Fruit fly (Drosophila melanogaster): ENCODE results near the gene CG5167.

Gene CG5167

DNA sequence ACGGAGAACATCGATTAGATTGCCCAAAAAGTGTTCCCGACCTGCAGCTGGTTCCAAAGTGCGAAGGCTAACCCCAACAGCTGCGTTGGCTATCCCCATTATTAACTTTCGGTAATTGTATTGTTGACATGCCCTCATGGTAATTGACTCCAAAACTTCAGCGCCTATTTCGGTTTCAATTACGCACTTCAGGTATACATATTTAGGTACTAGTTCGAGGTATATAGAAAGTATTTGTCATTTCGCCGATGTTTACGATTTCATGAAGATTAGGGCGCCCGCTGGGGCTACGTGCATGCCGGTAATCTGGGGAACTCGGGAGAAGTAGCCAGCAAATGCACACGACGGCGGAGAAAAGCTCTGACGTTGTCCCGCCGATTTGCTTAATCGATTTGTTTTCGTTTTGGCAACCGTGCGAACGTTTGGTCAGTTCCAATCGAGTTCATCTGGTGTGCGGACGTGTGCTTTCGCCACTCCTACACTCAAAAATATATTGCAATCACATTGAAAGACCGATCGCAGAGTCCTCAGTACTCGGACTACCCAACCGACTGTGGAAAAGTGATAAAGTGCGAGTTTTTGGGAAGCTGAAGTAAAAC lies 34.8 kb downstream of the CG5167 start:
- TF ChIP-seq ovo (GFP tag; optimal IDR thresholded peaks at IDR 0.05): no peak
- TF ChIP-seq CG7101 (tag; optimal IDR thresholded peaks at IDR 0.05): peak; percentile 45
- TF ChIP-seq CG14711 (tag; optimal IDR thresholded peaks at IDR 0.05): no peak
- no peak for TF ChIP-seq CG5204 (GFP tag; optimal IDR thresholded peaks at IDR 0.05)
- peak; percentile 29 for TF ChIP-seq bab1 (GFP tag; optimal IDR thresholded peaks at IDR 0.05)
- TF ChIP-seq CG1620 (GFP tag; optimal IDR thresholded peaks at IDR 0.05): no peak
- TF ChIP-seq pad (GFP tag; optimal IDR thresholded peaks at IDR 0.05): peak; percentile 6
- no peak for TF ChIP-seq CG11617 (GFP tag; optimal IDR thresholded peaks at IDR 0.05)
- no peak for TF ChIP-seq Hr96 (GFP tag; optimal IDR thresholded peaks at IDR 0.05)
- no peak for TF ChIP-seq CG7045 (GFP tag; optimal IDR thresholded peaks at IDR 0.05)
- TF ChIP-seq cic (GFP tag; optimal IDR thresholded peaks at IDR 0.05): peak; percentile 58
- no peak for TF ChIP-seq toe (GFP tag; optimal IDR thresholded peaks at IDR 0.05)
- no peak for TF ChIP-seq Clk (GFP tag; optimal IDR thresholded peaks at IDR 0.05)
- peak; percentile 79 for TF ChIP-seq CG12768 (GFP tag; optimal IDR thresholded peaks at IDR 0.05)
- TF ChIP-seq CG33017 (tag; optimal IDR thresholded peaks at IDR 0.05): peak; percentile 38
- TF ChIP-seq cnc (optimal IDR thresholded peaks at IDR 0.05): no peak
- TF ChIP-seq Mnt (GFP tag; optimal IDR thresholded peaks at IDR 0.05): peak; percentile 64
- peak; percentile 53 for TF ChIP-seq kay (GFP tag; ENCODE audit: borderline replicate concordance)
- no peak for TF ChIP-seq Crg-1 (GFP tag; optimal IDR thresholded peaks at IDR 0.05)
- TF ChIP-seq tj (GFP tag; optimal IDR thresholded peaks at IDR 0.05): peak; percentile 37

DNA sequence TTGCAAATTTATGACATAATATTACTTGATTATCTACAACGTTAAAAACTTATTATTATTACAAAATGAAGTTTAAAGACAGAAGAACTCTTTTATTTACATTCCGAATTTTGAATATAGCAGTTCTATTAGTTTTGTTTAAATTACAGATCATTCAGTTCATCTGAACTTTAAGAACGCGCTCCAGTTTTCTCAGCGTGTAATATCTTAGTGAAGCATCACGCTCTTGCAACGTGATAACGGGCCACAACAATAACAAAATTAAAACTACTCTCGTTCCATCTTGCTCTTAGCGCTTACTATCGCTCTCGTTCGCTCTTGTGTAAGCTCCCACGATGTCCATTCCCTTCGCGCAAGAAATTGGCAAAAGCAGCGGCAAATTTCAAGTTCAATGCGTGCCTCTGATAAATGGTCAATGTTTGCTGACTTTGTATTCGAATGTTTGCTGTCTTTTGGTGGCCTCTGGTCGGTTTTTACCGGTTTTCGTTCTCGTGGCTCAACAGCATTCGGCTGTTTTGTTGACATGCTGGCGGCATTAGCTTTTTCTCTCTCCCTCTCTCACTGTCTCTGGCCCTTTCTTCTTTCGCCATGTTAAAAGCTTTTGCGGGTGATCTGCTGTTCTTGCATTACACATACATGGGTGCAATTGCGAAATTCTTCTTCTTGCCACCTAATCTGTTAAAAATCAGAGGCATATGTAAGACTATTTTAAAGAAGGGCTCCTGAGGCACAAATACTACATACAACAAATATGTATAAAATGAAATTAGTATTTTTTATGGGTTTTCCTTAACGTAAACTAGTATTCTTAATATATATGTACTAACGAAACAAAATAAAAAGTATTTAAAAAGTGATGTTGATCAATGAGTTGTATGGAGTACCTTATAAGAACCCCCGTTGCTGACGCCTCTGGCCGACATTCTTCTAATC lies 36.5 kb downstream of the CG5167 start:
- TF ChIP-seq Clk (GFP tag; optimal IDR thresholded peaks at IDR 0.05): no peak
- peak; percentile 51 for TF ChIP-seq pad (GFP tag; optimal IDR thresholded peaks at IDR 0.05)
- TF ChIP-seq Hr96 (GFP tag; optimal IDR thresholded peaks at IDR 0.05): peak; percentile 65
- TF ChIP-seq toe (GFP tag; optimal IDR thresholded peaks at IDR 0.05): peak; percentile 37
- TF ChIP-seq CG7045 (GFP tag; optimal IDR thresholded peaks at IDR 0.05): peak; percentile 78
- peak; percentile 71 for TF ChIP-seq CG11617 (GFP tag; optimal IDR thresholded peaks at IDR 0.05)
- TF ChIP-seq bab1 (GFP tag; optimal IDR thresholded peaks at IDR 0.05): peak; percentile 85
- TF ChIP-seq tj (GFP tag; optimal IDR thresholded peaks at IDR 0.05): peak; percentile 83
- TF ChIP-seq CG12768 (GFP tag; optimal IDR thresholded peaks at IDR 0.05): no peak
- peak; percentile 47 for TF ChIP-seq Mnt (GFP tag; optimal IDR thresholded peaks at IDR 0.05)
- peak; percentile 85 for TF ChIP-seq CG7101 (tag; optimal IDR thresholded peaks at IDR 0.05)
- no peak for TF ChIP-seq cic (GFP tag; optimal IDR thresholded peaks at IDR 0.05)
- TF ChIP-seq ovo (GFP tag; optimal IDR thresholded peaks at IDR 0.05): peak; percentile 59
- peak; percentile 82 for TF ChIP-seq CG33017 (tag; optimal IDR thresholded peaks at IDR 0.05)
- peak; percentile 77 for TF ChIP-seq kay (GFP tag; ENCODE audit: borderline replicate concordance)
- no peak for TF ChIP-seq CG5204 (GFP tag; optimal IDR thresholded peaks at IDR 0.05)
- TF ChIP-seq CG14711 (tag; optimal IDR thresholded peaks at IDR 0.05): peak; percentile 81
- TF ChIP-seq cnc (optimal IDR thresholded peaks at IDR 0.05): no peak
- peak; percentile 48 for TF ChIP-seq CG1620 (GFP tag; optimal IDR thresholded peaks at IDR 0.05)
- TF ChIP-seq Crg-1 (GFP tag; optimal IDR thresholded peaks at IDR 0.05): no peak

DNA sequence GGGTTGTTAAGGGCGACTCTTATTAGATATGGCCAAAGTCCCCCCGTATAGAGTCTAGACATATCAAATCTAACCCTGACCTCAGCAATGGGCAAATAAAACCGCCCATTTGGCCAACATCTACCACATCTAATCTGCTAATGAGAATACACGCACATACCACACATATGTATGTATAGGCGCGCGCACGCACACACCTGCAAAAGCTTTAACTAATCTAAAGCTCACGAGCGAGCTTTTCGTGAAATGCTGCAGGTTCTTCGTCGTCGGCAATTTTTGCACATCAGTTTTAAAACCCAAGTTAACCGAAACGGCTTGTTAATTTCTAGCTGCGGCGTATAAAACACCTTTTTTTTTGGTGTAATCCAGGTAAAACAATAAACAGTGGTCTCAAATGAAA lies 37.4 kb downstream of the CG5167 start:
- TF ChIP-seq CG1620 (GFP tag; optimal IDR thresholded peaks at IDR 0.05) (no peak), tj (GFP tag; optimal IDR thresholded peaks at IDR 0.05) (peak; percentile 74)

DNA sequence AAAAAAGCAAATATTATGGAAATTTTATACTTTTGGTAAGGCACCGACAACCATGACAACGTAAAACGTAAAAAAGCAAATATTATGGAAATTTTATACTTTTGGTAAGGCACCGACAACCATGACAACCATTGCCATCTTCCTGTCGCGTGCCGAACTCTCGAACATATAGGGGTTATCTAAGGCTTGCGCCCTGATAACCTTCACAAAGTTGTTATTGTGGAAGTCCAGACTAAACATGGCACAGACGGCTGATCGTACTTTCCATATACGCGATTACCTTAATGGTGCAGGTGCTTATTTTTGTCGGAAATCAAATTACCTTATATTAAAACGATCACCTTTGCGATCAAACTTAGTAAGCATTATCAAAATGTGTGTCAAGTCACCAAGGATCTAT lies 39.1 kb downstream of the CG5167 start:
- TF ChIP-seq Crg-1 (GFP tag; optimal IDR thresholded peaks at IDR 0.05) (no peak), CG33017 (tag; optimal IDR thresholded peaks at IDR 0.05) (no peak)

DNA sequence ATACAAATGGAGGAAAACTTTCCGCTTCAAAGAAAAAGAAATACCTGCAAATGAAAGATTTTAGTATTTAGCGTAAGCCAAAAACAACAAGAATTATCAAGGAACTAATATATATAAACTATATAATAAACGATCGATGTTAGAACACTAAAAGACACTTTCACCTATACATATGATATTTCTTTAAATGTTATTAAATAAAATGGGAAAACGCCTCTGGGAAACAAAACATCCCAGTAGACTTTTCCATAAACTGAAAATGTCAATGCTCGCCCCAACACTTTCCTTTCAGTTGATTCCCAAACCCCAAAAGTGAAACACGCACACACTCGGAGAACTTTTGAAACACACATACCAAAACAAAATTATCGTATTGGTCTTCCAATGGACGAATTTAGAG lies 41.0 kb downstream of the CG5167 start, which contains the start of gene vrs:
Gene vrs, plus strand, starts transcription at position 301 of the 400 bp plus-strand sequence.
- TF ChIP-seq Hr96 (GFP tag; optimal IDR thresholded peaks at IDR 0.05) (no peak), bab1 (GFP tag; optimal IDR thresholded peaks at IDR 0.05) (no peak), CG7045 (GFP tag; optimal IDR thresholded peaks at IDR 0.05) (no peak)

DNA sequence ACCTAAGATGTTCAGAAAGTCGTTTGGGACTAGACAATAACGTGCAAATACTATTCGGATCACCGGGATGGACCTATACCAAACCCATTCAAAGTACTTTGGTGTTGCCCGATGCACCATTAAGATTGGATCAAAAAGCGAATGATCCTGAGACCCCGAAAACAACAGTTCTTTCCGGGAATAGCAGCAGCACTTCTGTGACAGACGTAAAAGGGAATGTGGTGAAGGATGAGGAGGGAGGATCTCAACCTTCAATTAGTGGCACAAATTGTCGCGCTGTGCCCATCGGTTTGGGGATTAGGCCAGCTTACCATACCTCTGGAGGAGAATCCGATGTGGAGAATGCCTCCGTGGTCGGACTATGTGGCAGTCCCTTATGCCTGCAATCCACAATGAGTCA lies 42.0 kb downstream of the CG5167 start:
- no peak for TF ChIP-seq CG7045 (GFP tag; optimal IDR thresholded peaks at IDR 0.05)
- TF ChIP-seq CG1620 (GFP tag; optimal IDR thresholded peaks at IDR 0.05): no peak
- no peak for TF ChIP-seq bab1 (GFP tag; optimal IDR thresholded peaks at IDR 0.05)
- no peak for TF ChIP-seq tj (GFP tag; optimal IDR thresholded peaks at IDR 0.05)
- no peak for TF ChIP-seq CG12768 (GFP tag; optimal IDR thresholded peaks at IDR 0.05)
- no peak for TF ChIP-seq Mnt (GFP tag; optimal IDR thresholded peaks at IDR 0.05)
- no peak for TF ChIP-seq pad (GFP tag; optimal IDR thresholded peaks at IDR 0.05)
- TF ChIP-seq CG5204 (GFP tag; optimal IDR thresholded peaks at IDR 0.05): no peak
- TF ChIP-seq toe (GFP tag; optimal IDR thresholded peaks at IDR 0.05): no peak

All from whole organism, adult.